Fruit fly (Drosophila melanogaster) whole organism, pupa: ENCODE data around the gene mRpL45.

Experiments
- CG10348 ChIP-seq: fragments of 200-800 bp; sonication (Bioruptor generic); IDR thresholded peaks from 2 replicates; pipeline ENCODE4 v1.3.6; 2022; ENCODE audit warnings: missing biosample characterization, missing genetic modification characterization
- fd96Ca ChIP-seq: fragments of 200-800 bp; sonication (Bioruptor generic); IDR thresholded peaks from 3 replicates; pipeline ENCODE4 v1.3.6; 2022; ENCODE audit warnings: missing biosample characterization, missing genetic modification characterization

DNA sequence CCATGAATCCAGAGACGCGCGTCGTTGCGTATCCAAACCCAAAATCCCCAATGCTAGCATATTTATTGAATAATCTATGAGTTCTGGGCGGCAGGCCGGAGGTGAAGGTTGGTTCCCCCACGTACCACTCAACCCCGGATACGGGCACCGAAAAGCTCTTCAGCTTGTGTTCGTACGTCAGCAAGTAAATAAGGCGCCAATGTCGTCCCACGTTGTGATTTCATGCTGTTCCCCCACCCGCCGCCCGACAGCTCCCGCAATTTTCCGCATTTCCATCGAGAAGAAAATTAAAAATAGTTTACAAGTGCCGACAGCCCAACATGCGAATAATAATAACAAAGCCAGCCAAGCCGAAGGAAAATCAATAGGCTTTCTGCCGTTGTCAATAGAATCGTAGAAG, 19.5 kb upstream of the mRpL45 start:
- no peak for TF ChIP-seq fd96Ca (GFP tag; lab: Robert Waterston, UW)
- TF ChIP-seq CG10348 (GFP tag; lab: Robert Waterston, UW), result no peak
